Fruit fly (Drosophila melanogaster) whole organism, embryonic: ENCODE results near the gene CG1638.
A peak's percentile ranks its signal among the peaks of the same experiment; 100 is the strongest.

Experiments
- Ada2b ChIP-seq: fragments of 200-800 bp; sonication (Bioruptor generic); IDR thresholded peaks from 2 replicates; pipeline ENCODE4 v1.3.6; 2022; ENCODE audit warnings: missing biosample characterization, missing genetic modification characterization
- Aef1 ChIP-seq: fragments of 200-800 bp; sonication (Bioruptor generic); IDR thresholded peaks from 3 replicates; pipeline ENCODE4 v1.3.6; 2022; ENCODE audit warnings: missing biosample characterization, missing genetic modification characterization
- Atf6 ChIP-seq: fragments of 200-800 bp; sonication (Bioruptor generic); IDR thresholded peaks from 2 replicates; pipeline ENCODE4 v1.3.6; 2022; ENCODE audit warnings: missing biosample characterization, missing genetic modification characterization
- B-H1 ChIP-seq: fragments of 200-800 bp; sonication (Bioruptor generic); IDR thresholded peaks from 3 replicates; pipeline ENCODE4 v1.3.6; 2022; ENCODE audit warnings: missing biosample characterization, missing genetic modification characterization
- CG10543 ChIP-seq: fragments of 200-800 bp; sonication (Bioruptor generic); optimal IDR thresholded peaks from 3 replicates; lab custom pipeline; 2017; ENCODE audit warnings: missing biosample characterization, mild to moderate bottlenecking, missing genetic modification characterization, moderate library complexity
- CG10654 ChIP-seq: fragments of 200-800 bp; sonication (Bioruptor generic); optimal IDR thresholded peaks from 2 replicates; lab custom pipeline; 2016; ENCODE audit warnings: missing biosample characterization, missing genetic modification characterization
- CG11696 ChIP-seq: fragments of 200-800 bp; sonication (Bioruptor generic); IDR thresholded peaks from 2 replicates; pipeline ENCODE4 v1.3.6; 2022; ENCODE audit warnings: missing biosample characterization, missing genetic modification characterization
- CG13424 ChIP-seq: fragments of 200-800 bp; sonication (Bioruptor generic); optimal IDR thresholded peaks from 2 replicates; lab custom pipeline; 2019; ENCODE audit warnings: missing biosample characterization, mild to moderate bottlenecking, missing genetic modification characterization, moderate library complexity
- CG1602 ChIP-seq: fragments of 200-800 bp; sonication (Bioruptor generic); optimal IDR thresholded peaks from 3 replicates; lab custom pipeline; 2016; ENCODE audit warnings: missing biosample characterization, missing genetic modification characterization
- CG17568 ChIP-seq: fragments of 200-800 bp; sonication (Bioruptor generic); optimal IDR thresholded peaks from 2 replicates; lab custom pipeline; 2018; ENCODE audit warnings: missing biosample characterization, mild to moderate bottlenecking, missing genetic modification characterization, moderate library complexity
- CG17612 ChIP-seq: fragments of 200-800 bp; sonication (Bioruptor generic); IDR thresholded peaks from 2 replicates; pipeline ENCODE4 v1.3.6; 2022; ENCODE audit warnings: missing biosample characterization, missing genetic modification characterization
- CG17829 ChIP-seq: fragments of 200-800 bp; optimal IDR thresholded peaks from 2 replicates; lab custom pipeline; 2019; ENCODE audit warnings: missing biosample characterization, mild to moderate bottlenecking, missing genetic modification characterization, moderate library complexity
- CG18619 ChIP-seq: fragments of 200-800 bp; sonication (Bioruptor generic); optimal IDR thresholded peaks from 3 replicates; lab custom pipeline; 2017; ENCODE audit warnings: missing biosample characterization, mild to moderate bottlenecking, missing genetic modification characterization
- CG18764 ChIP-seq: fragments of 200-800 bp; sonication (Bioruptor generic); optimal IDR thresholded peaks from 3 replicates; lab custom pipeline; 2016; ENCODE audit warnings: missing biosample characterization, missing genetic modification characterization
- CG2116 ChIP-seq: fragments of 200-800 bp; sonication (Bioruptor generic); optimal IDR thresholded peaks from 3 replicates; lab custom pipeline; 2018; ENCODE audit warnings: missing biosample characterization, mild to moderate bottlenecking, missing genetic modification characterization
- CG2678 ChIP-seq: fragments of 200-800 bp; sonication (Bioruptor generic); optimal IDR thresholded peaks from 3 replicates; lab custom pipeline; 2019; ENCODE audit warnings: missing biosample characterization, mild to moderate bottlenecking, missing genetic modification characterization, moderate library complexity
- CG30431 ChIP-seq: fragments of 200-800 bp; sonication (Bioruptor generic); optimal IDR thresholded peaks from 2 replicates; lab custom pipeline; 2017; ENCODE audit warnings: missing biosample characterization, missing genetic modification characterization
- CG3847 ChIP-seq: fragments of 200-800 bp; sonication (Bioruptor generic); IDR thresholded peaks from 2 replicates; pipeline ENCODE4 v1.3.6; 2022; ENCODE audit warnings: missing biosample characterization, missing genetic modification characterization
- CG4617 ChIP-seq: fragments of 200-800 bp; sonication (Bioruptor generic); optimal IDR thresholded peaks from 3 replicates; lab custom pipeline; 2016; ENCODE audit warnings: missing biosample characterization, missing genetic modification characterization, borderline replicate concordance
- CG6765 ChIP-seq: fragments of 200-800 bp; sonication (Bioruptor generic); optimal IDR thresholded peaks from 3 replicates; lab custom pipeline; 2017; ENCODE audit warnings: missing biosample characterization, mild to moderate bottlenecking, missing genetic modification characterization
- CG7271 ChIP-seq: fragments of 200-800 bp; sonication (Bioruptor generic); optimal IDR thresholded peaks from 2 replicates; lab custom pipeline; 2018; ENCODE audit warnings: missing biosample characterization, mild to moderate bottlenecking, missing genetic modification characterization, moderate library complexity
- CG8359 ChIP-seq: fragments of 200-800 bp; sonication (Bioruptor generic); optimal IDR thresholded peaks from 2 replicates; lab custom pipeline; 2017; ENCODE audit warnings: missing biosample characterization, mild to moderate bottlenecking, missing genetic modification characterization, borderline replicate concordance
- D19A ChIP-seq: fragments of 200-800 bp; optimal IDR thresholded peaks from 3 replicates; lab custom pipeline; 2019; ENCODE audit warnings: missing biosample characterization, mild to moderate bottlenecking, missing genetic modification characterization, moderate library complexity
- D19B ChIP-seq: fragments of 200-800 bp; sonication (Bioruptor generic); optimal IDR thresholded peaks from 2 replicates; lab custom pipeline; 2017; ENCODE audit warnings: missing biosample characterization, mild to moderate bottlenecking, missing genetic modification characterization
- H2.0 ChIP-seq: fragments of 200-800 bp; sonication (Bioruptor generic); IDR thresholded peaks from 2 replicates; pipeline ENCODE4 v1.3.6; 2022; ENCODE audit warnings: missing biosample characterization, missing genetic modification characterization
- HLH54F ChIP-seq: fragments of 200-800 bp; sonication (Bioruptor generic); optimal IDR thresholded peaks from 3 replicates; lab custom pipeline; 2016; ENCODE audit warnings: missing biosample characterization, missing genetic modification characterization
- Hey ChIP-seq: fragments of 200-800 bp; sonication (Bioruptor generic); optimal IDR thresholded peaks from 3 replicates; lab custom pipeline; 2018; ENCODE audit warnings: missing biosample characterization, mild to moderate bottlenecking, missing genetic modification characterization
- Mes4 ChIP-seq: fragments of 200-800 bp; sonication (Bioruptor generic); optimal IDR thresholded peaks from 2 replicates; lab custom pipeline; 2016; ENCODE audit warnings: missing biosample characterization, missing genetic modification characterization
- Ravus ChIP-seq: fragments of 200-800 bp; sonication (Bioruptor generic); IDR thresholded peaks from 2 replicates; pipeline ENCODE4 v1.3.6; 2022; ENCODE audit warnings: missing biosample characterization, missing genetic modification characterization
- Sin3A ChIP-seq: fragments of >200 bp; optimal IDR thresholded peaks from 2 replicates; lab custom pipeline; 2018
- Tbp ChIP-seq: fragments of >200 bp; optimal IDR thresholded peaks from 2 replicates; lab custom pipeline; 2018; ENCODE audit warnings: missing biosample characterization, missing genetic modification characterization
- Trl ChIP-seq, 3 experiments: fragments of >200 bp in 2 of 3; fragments of 200-800 bp in 1 of 3; sonication (Bioruptor generic) in 1 of 3; optimal IDR thresholded peaks; 2 replicates in 1 of 3; 3 replicates in 2 of 3; lab custom pipeline; 2016 to 2017; ENCODE audit warnings: missing biosample characterization in 1 of 3, missing genetic modification characterization in 1 of 3
- ase ChIP-seq: fragments of 200-800 bp; sonication (Bioruptor generic); IDR thresholded peaks from 3 replicates; pipeline ENCODE4 v1.3.6; 2022; ENCODE audit warnings: missing biosample characterization, missing genetic modification characterization
- btn ChIP-seq: fragments of 200-800 bp; sonication (Bioruptor generic); optimal IDR thresholded peaks from 2 replicates; lab custom pipeline; 2016; ENCODE audit warnings: missing biosample characterization, missing genetic modification characterization
- caup ChIP-seq: fragments of 200-800 bp; sonication (Bioruptor generic); optimal IDR thresholded peaks from 3 replicates; lab custom pipeline; 2017; ENCODE audit warnings: missing biosample characterization, mild to moderate bottlenecking, missing genetic modification characterization, moderate library complexity; ENCODE audit not compliant: severe bottlenecking
- cg ChIP-seq: fragments of 200-800 bp; sonication (Bioruptor generic); optimal IDR thresholded peaks from 3 replicates; lab custom pipeline; 2019; ENCODE audit warnings: missing biosample characterization, mild to moderate bottlenecking, missing genetic modification characterization, moderate library complexity
- croc ChIP-seq: fragments of 200-800 bp; sonication (Bioruptor generic); conservative IDR thresholded peaks from 3 replicates; pipeline ENCODE4 v1.3.6; 2022; ENCODE audit warnings: missing biosample characterization, missing genetic modification characterization
- crp ChIP-seq, 2 experiments: fragments of 200-800 bp; sonication (Bioruptor generic); optimal IDR thresholded peaks; 2 replicates in 1 of 2; 3 replicates in 1 of 2; lab custom pipeline; 2017; ENCODE audit warnings: missing biosample characterization in 2 of 2, missing genetic modification characterization in 2 of 2, mild to moderate bottlenecking in 1 of 2, moderate library complexity in 1 of 2
- gfzf ChIP-seq: fragments of 200-800 bp; sonication (Bioruptor generic); optimal IDR thresholded peaks from 2 replicates; lab custom pipeline; 2016; ENCODE audit warnings: missing biosample characterization, mild to moderate bottlenecking, missing genetic modification characterization, moderate library complexity
- hth ChIP-seq: fragments of >200 bp; optimal IDR thresholded peaks from 2 replicates; lab custom pipeline; 2017; ENCODE audit warnings: inconsistent platforms
- nau ChIP-seq: fragments of 200-800 bp; sonication (Bioruptor generic); optimal IDR thresholded peaks from 3 replicates; lab custom pipeline; 2017; ENCODE audit warnings: missing biosample characterization, mild to moderate bottlenecking, missing genetic modification characterization, missing genetic modification reagents
- pum ChIP-seq: fragments of 200-800 bp; sonication (Bioruptor generic); optimal IDR thresholded peaks from 2 replicates; lab custom pipeline; 2016; ENCODE audit warnings: missing biosample characterization, missing genetic modification characterization
- sens-2 ChIP-seq: fragments of 200-800 bp; sonication (Bioruptor generic); IDR thresholded peaks from 2 replicates; pipeline ENCODE4 v1.3.6; 2022; ENCODE audit warnings: missing biosample characterization, missing genetic modification characterization
- sisA ChIP-seq: fragments of 200-800 bp; sonication (Bioruptor generic); IDR thresholded peaks from 2 replicates; pipeline ENCODE4 v1.3.6; 2022; ENCODE audit warnings: missing biosample characterization, missing genetic modification characterization
- stwl ChIP-seq: fragments of 200-800 bp; sonication (Bioruptor generic); optimal IDR thresholded peaks from 3 replicates; lab custom pipeline; 2018; ENCODE audit warnings: missing biosample characterization, mild to moderate bottlenecking, missing genetic modification characterization, moderate library complexity
- trem ChIP-seq: fragments of 200-800 bp; optimal IDR thresholded peaks from 3 replicates; lab custom pipeline; 2019; ENCODE audit warnings: missing biosample characterization, mild to moderate bottlenecking, missing genetic modification characterization, moderate library complexity
- unpg ChIP-seq: fragments of 200-800 bp; sonication (Bioruptor generic); optimal IDR thresholded peaks from 3 replicates; lab custom pipeline; 2018; ENCODE audit warnings: missing biosample characterization, mild to moderate bottlenecking, missing genetic modification characterization, moderate library complexity
- usp ChIP-seq: fragments of >200 bp; optimal IDR thresholded peaks from 2 replicates; lab custom pipeline; 2017; ENCODE audit warnings: missing biosample characterization, missing genetic modification characterization
- vnd ChIP-seq: fragments of 200-800 bp; sonication (Bioruptor generic); IDR thresholded peaks from 3 replicates; pipeline ENCODE4 v1.3.6; 2022; ENCODE audit warnings: missing biosample characterization, missing genetic modification characterization; ENCODE audit not compliant: partially characterized antibody
- wek ChIP-seq: fragments of 200-800 bp; sonication (Bioruptor generic); optimal IDR thresholded peaks from 3 replicates; lab custom pipeline; 2018; ENCODE audit warnings: missing biosample characterization, mild to moderate bottlenecking, missing genetic modification characterization, moderate library complexity
- zfh1 ChIP-seq: fragments of 200-800 bp; sonication (Bioruptor generic); IDR thresholded peaks from 3 replicates; pipeline ENCODE4 v1.3.6; 2022; ENCODE audit warnings: missing biosample characterization, missing genetic modification characterization

CG1638 gene

dm6 chr3R:31566738-31567137, 23.6 kb upstream of the CG1638 start (continued):
- TF ChIP-seq D19B (no peak), Hey (tag; lab: Kevin White, UChicago) (no peak), CG11696 (no peak), nau (GFP tag; lab: Kevin White, UChicago) (no peak), CG8359 (GFP tag; lab: Kevin White, UChicago) (peak; percentile 4), CG10654 (GFP tag; lab: Kevin White, UChicago) (peak; percentile 11), CG17829 (tag; lab: Kevin White, UChicago) (peak; percentile 55), CG1602 (GFP tag; lab: Kevin White, UChicago) (peak; percentile 6), CG18619 (GFP tag; lab: Kevin White, UChicago) (no peak), H2.0 (GFP tag; lab: Robert Waterston, UW) (0 out of 2 replicates have a peak, but pooled peaks have one; percentile 30), gfzf (no peak), sisA (GFP tag; lab: Robert Waterston, UW) (peak; percentile 75), CG2116 (GFP tag; lab: Kevin White, UChicago) (no peak), vnd (no peak), sens-2 (peak; percentile 63; the same call in 1 of the 2 replicates), crp (GFP tag; optimal IDR thresholded peaks at IDR 0.05; lab: Kevin White, UChicago) (no peak), CG30431 (GFP tag; lab: Kevin White, UChicago) (no peak), B-H1 (GFP tag; lab: Robert Waterston, UW) (0 out of 3 replicates have a peak, but pooled peaks have one; percentile 16), Atf6 (no peak; the same call in 1 of the 2 replicates), trem (no peak), croc (GFP tag; lab: Robert Waterston, UW) (peak; percentile 68), CG17568 (GFP tag; lab: Kevin White, UChicago) (no peak), CG3847 (GFP tag; lab: Robert Waterston, UW) (no peak), CG4617 (no peak), pum (GFP tag; lab: Kevin White, UChicago) (peak; percentile 41), usp (GFP tag; lab: Kevin White, UChicago) (no peak), Ravus (GFP tag; lab: Robert Waterston, UW) (no peak), D19A (peak; percentile 96), Sin3A (no peak), btn (GFP tag; lab: Kevin White, UChicago) (no peak), caup (GFP tag; lab: Kevin White, UChicago) (no peak), Trl (optimal IDR thresholded peaks at IDR 0.05; lab: Kevin White, UChicago) (no peak), Trl (GFP tag; optimal IDR thresholded peaks at IDR 0.05; lab: Kevin White, UChicago) (peak; percentile 15), wek (GFP tag; lab: Kevin White, UChicago) (no peak), HLH54F (GFP tag; lab: Kevin White, UChicago) (no peak), CG2678 (tag; lab: Kevin White, UChicago) (no peak), Aef1 (GFP tag; lab: Robert Waterston, UW) (peak; percentile 47; the same call in 2 of the 3 replicates), cg (GFP tag; lab: Kevin White, UChicago) (no peak), CG7271 (tag; lab: Kevin White, UChicago) (no peak), Tbp (GFP tag; lab: Kevin White, UChicago) (no peak), CG6765 (GFP tag; lab: Kevin White, UChicago) (no peak), hth (lab: Kevin White, UChicago) (no peak), CG13424 (tag; lab: Kevin White, UChicago) (peak; percentile 58), Mes4 (GFP tag; lab: Kevin White, UChicago) (no peak), unpg (GFP tag; lab: Kevin White, UChicago) (no peak), CG10543 (GFP tag; lab: Kevin White, UChicago) (no peak), CG17612 (GFP tag; lab: Robert Waterston, UW) (no peak), zfh1 (GFP tag; lab: Robert Waterston, UW) (peak; percentile 77), CG18764 (GFP tag; lab: Kevin White, UChicago) (no peak), Ada2b (GFP tag; lab: Robert Waterston, UW) (peak; percentile 53), ase (peak; percentile 48; the same call in 1 of the 3 replicates), stwl (no peak)
